Fruit fly (Drosophila melanogaster) whole organism, prepupa: ENCODE data around the gene CG32344.
A peak's percentile ranks its signal among the peaks of the same experiment; 100 is the strongest.

Experiments
- CG10631 ChIP-seq: fragments of 200-800 bp; sonication (Bioruptor generic); optimal IDR thresholded peaks from 2 replicates; lab custom pipeline; 2016; ENCODE audit warnings: missing biosample characterization, missing genetic modification characterization
- CG11294 ChIP-seq: fragments of 200-800 bp; sonication (Bioruptor generic); IDR thresholded peaks from 2 replicates; pipeline ENCODE4 v1.3.6; 2022; ENCODE audit warnings: missing biosample characterization, missing genetic modification characterization
- CG11762 ChIP-seq: fragments of 200-800 bp; sonication (Bioruptor generic); optimal IDR thresholded peaks from 3 replicates; lab custom pipeline; 2016; ENCODE audit warnings: missing biosample characterization, missing genetic modification characterization; ENCODE audit not compliant: insufficient read depth
- CG11902 ChIP-seq: fragments of 200-800 bp; sonication (Bioruptor generic); optimal IDR thresholded peaks from 3 replicates; lab custom pipeline; 2016; ENCODE audit warnings: missing biosample characterization, missing genetic modification characterization
- CG15336 ChIP-seq: fragments of 200-800 bp; sonication (Bioruptor generic); IDR thresholded peaks from 2 replicates; pipeline ENCODE4 v1.3.6; 2022; ENCODE audit warnings: missing biosample characterization, missing genetic modification characterization
- CG3032 ChIP-seq: fragments of 200-800 bp; optimal IDR thresholded peaks from 2 replicates; lab custom pipeline; 2019; ENCODE audit warnings: missing biosample characterization, mild to moderate bottlenecking, missing genetic modification characterization, moderate library complexity
- CG32006 ChIP-seq: fragments of 200-800 bp; sonication (Bioruptor generic); optimal IDR thresholded peaks from 3 replicates; lab custom pipeline; 2017; ENCODE audit warnings: missing biosample characterization, mild to moderate bottlenecking, missing genetic modification characterization
- CG34406 ChIP-seq: fragments of 200-800 bp; sonication (Bioruptor generic); optimal IDR thresholded peaks from 3 replicates; lab custom pipeline; 2016; ENCODE audit warnings: missing biosample characterization, missing genetic modification characterization
- CG3919 ChIP-seq: fragments of 200-800 bp; sonication (Bioruptor generic); optimal IDR thresholded peaks from 3 replicates; lab custom pipeline; 2016; ENCODE audit warnings: missing biosample characterization, missing genetic modification characterization
- CG4318 ChIP-seq: fragments of 200-800 bp; sonication (Bioruptor generic); optimal IDR thresholded peaks from 3 replicates; lab custom pipeline; 2017; ENCODE audit warnings: missing biosample characterization, mild to moderate bottlenecking, missing genetic modification characterization
- CG6163 ChIP-seq: fragments of 200-800 bp; sonication (Bioruptor generic); IDR thresholded peaks from 3 replicates; pipeline ENCODE4 v1.3.6; 2022; ENCODE audit warnings: missing biosample characterization, missing genetic modification characterization
- CG6276 ChIP-seq: fragments of 200-800 bp; sonication (Bioruptor generic); optimal IDR thresholded peaks from 2 replicates; lab custom pipeline; 2017; ENCODE audit warnings: missing biosample characterization, mild to moderate bottlenecking, missing genetic modification characterization
- CG6808 ChIP-seq: fragments of 200-800 bp; sonication (Bioruptor generic); optimal IDR thresholded peaks from 3 replicates; lab custom pipeline; 2017; ENCODE audit warnings: missing biosample characterization, missing genetic modification characterization, mild to moderate bottlenecking, moderate library complexity, missing genetic modification reagents
- CG7368 ChIP-seq: fragments of 200-800 bp; sonication (Bioruptor generic); optimal IDR thresholded peaks from 3 replicates; lab custom pipeline; 2016; ENCODE audit warnings: missing biosample characterization, missing genetic modification characterization
- CG9139 ChIP-seq: fragments of 200-800 bp; sonication (Bioruptor generic); optimal IDR thresholded peaks from 3 replicates; lab custom pipeline; 2017; ENCODE audit warnings: missing biosample characterization, mild to moderate bottlenecking, missing genetic modification characterization
- Eip78C ChIP-seq: fragments of 200-800 bp; sonication (Bioruptor generic); peaks from one replicate; lab custom pipeline; 2016; ENCODE audit warnings: missing biosample characterization, missing genetic modification characterization
- Ets96B ChIP-seq: fragments of 200-800 bp; optimal IDR thresholded peaks from 2 replicates; lab custom pipeline; 2019; ENCODE audit warnings: missing biosample characterization, mild to moderate bottlenecking, missing genetic modification characterization, moderate library complexity
- Gug ChIP-seq: fragments of 200-800 bp; sonication (Bioruptor generic); IDR thresholded peaks from 2 replicates; pipeline ENCODE4 v1.3.6; 2022; ENCODE audit warnings: missing biosample characterization, missing genetic modification characterization
- Hr38 ChIP-seq: sonication (Bioruptor generic); optimal IDR thresholded peaks from 2 replicates; lab custom pipeline; 2016; ENCODE audit warnings: missing biosample characterization, missing genetic modification characterization
- Hr4 ChIP-seq: fragments of 200-800 bp; sonication (Bioruptor generic); optimal IDR thresholded peaks from 3 replicates; lab custom pipeline; 2016; ENCODE audit warnings: missing biosample characterization, missing genetic modification characterization
- Lpt ChIP-seq: fragments of 200-800 bp; sonication (Bioruptor generic); optimal IDR thresholded peaks from 3 replicates; lab custom pipeline; 2016; ENCODE audit warnings: missing biosample characterization, missing genetic modification characterization
- Met ChIP-seq: fragments of 200-800 bp; sonication (Bioruptor generic); optimal IDR thresholded peaks from 3 replicates; lab custom pipeline; 2016; ENCODE audit warnings: missing biosample characterization, missing genetic modification characterization
- OdsH ChIP-seq: fragments of 200-800 bp; sonication (Bioruptor generic); optimal IDR thresholded peaks from 3 replicates; lab custom pipeline; 2016; ENCODE audit warnings: missing biosample characterization, missing genetic modification characterization
- Smox ChIP-seq: fragments of 200-800 bp; sonication (Bioruptor generic); optimal IDR thresholded peaks from 3 replicates; lab custom pipeline; 2016; ENCODE audit warnings: missing biosample characterization, missing genetic modification characterization
- Sox15 ChIP-seq: fragments of 200-800 bp; sonication (Bioruptor generic); optimal IDR thresholded peaks from 3 replicates; lab custom pipeline; 2016; ENCODE audit warnings: missing biosample characterization, missing genetic modification characterization
- acj6 ChIP-seq: fragments of 200-800 bp; sonication (Bioruptor generic); optimal IDR thresholded peaks from 3 replicates; lab custom pipeline; 2016; ENCODE audit warnings: missing biosample characterization, missing genetic modification characterization
- cyc ChIP-seq: fragments of 200-800 bp; sonication (Bioruptor generic); optimal IDR thresholded peaks from 3 replicates; lab custom pipeline; 2016; ENCODE audit warnings: missing biosample characterization, missing genetic modification characterization
- dac ChIP-seq: fragments of 200-800 bp; sonication (Bioruptor generic); optimal IDR thresholded peaks from 2 replicates; lab custom pipeline; 2017; ENCODE audit warnings: missing biosample characterization, mild to moderate bottlenecking, missing genetic modification characterization
- dsx ChIP-seq: fragments of 200-800 bp; optimal IDR thresholded peaks from 3 replicates; lab custom pipeline; 2019; ENCODE audit warnings: missing biosample characterization, mild to moderate bottlenecking, missing genetic modification characterization, moderate library complexity; ENCODE audit not compliant: poor library complexity, severe bottlenecking
- fd85E ChIP-seq: fragments of 200-800 bp; sonication (Bioruptor generic); optimal IDR thresholded peaks from 3 replicates; lab custom pipeline; 2016; ENCODE audit warnings: missing biosample characterization, missing genetic modification characterization
- fkh ChIP-seq: fragments of 200-800 bp; sonication (Bioruptor generic); optimal IDR thresholded peaks from 3 replicates; lab custom pipeline; 2017; ENCODE audit warnings: missing biosample characterization, mild to moderate bottlenecking, missing genetic modification characterization, moderate library complexity
- net ChIP-seq: fragments of 200-800 bp; sonication (Bioruptor generic); optimal IDR thresholded peaks from 3 replicates; lab custom pipeline; 2016; ENCODE audit warnings: missing biosample characterization, missing genetic modification characterization
- pdm3 ChIP-seq: fragments of 200-800 bp; sonication (Bioruptor generic); optimal IDR thresholded peaks from 3 replicates; lab custom pipeline; 2016; ENCODE audit warnings: missing biosample characterization, missing genetic modification characterization
- spab ChIP-seq: fragments of 200-800 bp; sonication (Bioruptor generic); optimal IDR thresholded peaks from 2 replicates; lab custom pipeline; 2017; ENCODE audit warnings: missing biosample characterization, mild to moderate bottlenecking, missing genetic modification characterization, missing genetic modification reagents
- ss ChIP-seq, 2 experiments: fragments of 200-800 bp; sonication (Bioruptor generic); optimal IDR thresholded peaks; 2 replicates in 1 of 2; 3 replicates in 1 of 2; lab custom pipeline; 2017 to 2018; ENCODE audit warnings: mild to moderate bottlenecking in 2 of 2, missing biosample characterization in 2 of 2, missing genetic modification characterization in 2 of 2, moderate library complexity in 1 of 2
- svp ChIP-seq: fragments of 200-800 bp; sonication (Bioruptor generic); peaks from one replicate; lab custom pipeline; 2016; ENCODE audit warnings: missing biosample characterization, missing genetic modification characterization
- vri ChIP-seq: fragments of 200-800 bp; sonication (Bioruptor generic); optimal IDR thresholded peaks from 3 replicates; lab custom pipeline; 2016; ENCODE audit warnings: missing biosample characterization, mild to moderate bottlenecking, missing genetic modification characterization

The CG32344 gene

dm6 chr3L:311607-312006, 12.9 kb downstream of the CG32344 start:
- peak; percentile 84 for TF ChIP-seq svp (GFP tag; lab: Kevin White, UChicago)
- peak; percentile 95 for TF ChIP-seq vri
- no peak for TF ChIP-seq CG34406 (GFP tag; lab: Kevin White, UChicago)
- no peak for TF ChIP-seq acj6 (GFP tag; lab: Kevin White, UChicago)

dm6 chr3L:299952-300605, 24.4 kb downstream of the CG32344 start:
- TF ChIP-seq CG3919 (GFP tag; lab: Kevin White, UChicago), result no peak
- peak; percentile 71 for TF ChIP-seq svp (GFP tag; lab: Kevin White, UChicago)
- no peak for TF ChIP-seq CG11762 (GFP tag; lab: Kevin White, UChicago)

dm6 chr3L:298459-298858, 26.1 kb downstream of the CG32344 start:
- TF ChIP-seq dac (no peak), CG6163 (no peak)

- TF ChIP-seq CG6276 (GFP tag; lab: Kevin White, UChicago) (no peak), ss (GFP tag; optimal IDR thresholded peaks at IDR 0.05; lab: Kevin White, UChicago) (peak in 1 of 2 experiments; percentile 6)
Measured at dm6 chr3L:297240-297639, 27.3 kb downstream of the CG32344 start.

- peak; percentile 14 for TF ChIP-seq CG32006 (GFP tag; lab: Kevin White, UChicago)
- no peak for TF ChIP-seq Hr4 (GFP tag; lab: Kevin White, UChicago)
- TF ChIP-seq Ets96B, result no peak
- 0 out of 2 replicates have a peak, but pooled peaks have one; percentile 8 for TF ChIP-seq CG15336 (GFP tag; lab: Robert Waterston, UW)
- peak; percentile 24 for TF ChIP-seq CG3919 (GFP tag; lab: Kevin White, UChicago)
- TF ChIP-seq Hr38 (GFP tag; lab: Kevin White, UChicago), result no peak
- TF ChIP-seq Eip78C (GFP tag; lab: Kevin White, UChicago), result peak; percentile 61
- peak; percentile 4 for TF ChIP-seq CG10631 (GFP tag; lab: Kevin White, UChicago)
- TF ChIP-seq CG6808 (GFP tag; lab: Kevin White, UChicago), result peak; percentile 17
Measured at dm6 chr3L:294841-295408, 29.6 kb downstream of the CG32344 start.

- no peak for TF ChIP-seq Ets96B
- no peak for TF ChIP-seq CG11762 (GFP tag; lab: Kevin White, UChicago)
- peak; percentile 100 for TF ChIP-seq fkh (GFP tag; lab: Kevin White, UChicago)
- no peak for TF ChIP-seq pdm3 (GFP tag; lab: Kevin White, UChicago)
- TF ChIP-seq net, result no peak
- no peak for TF ChIP-seq CG34406 (GFP tag; lab: Kevin White, UChicago)
- peak; percentile 24 for TF ChIP-seq dsx (GFP tag; lab: Kevin White, UChicago)
- TF ChIP-seq CG6808 (GFP tag; lab: Kevin White, UChicago), result no peak
- no peak for TF ChIP-seq spab (GFP tag; lab: Kevin White, UChicago)
- peak; percentile 52 for TF ChIP-seq vri
- no peak for TF ChIP-seq Met (GFP tag; lab: Kevin White, UChicago)
- peak in 1 of 2 experiments; percentile 26 for TF ChIP-seq ss (GFP tag; optimal IDR thresholded peaks at IDR 0.05; lab: Kevin White, UChicago)
- TF ChIP-seq CG3919 (GFP tag; lab: Kevin White, UChicago), result no peak
- TF ChIP-seq CG11902 (GFP tag; lab: Kevin White, UChicago), result no peak
- TF ChIP-seq cyc, result no peak
- TF ChIP-seq Smox (GFP tag; lab: Kevin White, UChicago), result no peak
- TF ChIP-seq Eip78C (GFP tag; lab: Kevin White, UChicago), result no peak
- no peak for TF ChIP-seq CG32006 (GFP tag; lab: Kevin White, UChicago)
- TF ChIP-seq Sox15, result no peak
- TF ChIP-seq CG9139 (GFP tag; lab: Kevin White, UChicago), result no peak
- TF ChIP-seq fd85E, result no peak
- TF ChIP-seq Lpt (GFP tag; lab: Kevin White, UChicago), result no peak
- peak; percentile 11 for TF ChIP-seq CG3032
- TF ChIP-seq CG4318 (GFP tag; lab: Kevin White, UChicago), result no peak
- TF ChIP-seq acj6 (GFP tag; lab: Kevin White, UChicago), result no peak
- no peak for TF ChIP-seq Gug (GFP tag; lab: Robert Waterston, UW)
- no peak for TF ChIP-seq Hr4 (GFP tag; lab: Kevin White, UChicago)
- peak; percentile 11; the same call in 1 of the 2 replicates for TF ChIP-seq CG15336 (GFP tag; lab: Robert Waterston, UW)
- TF ChIP-seq OdsH (GFP tag; lab: Kevin White, UChicago), result no peak
- TF ChIP-seq CG11294, result no peak
- no peak for TF ChIP-seq dac
- TF ChIP-seq CG7368 (GFP tag; lab: Kevin White, UChicago), result no peak
Measured at dm6 chr3L:292146-292776, 32.3 kb downstream of the CG32344 start.
